Worm (Caenorhabditis elegans) whole organism, L4 larva: ENCODE data around the gene pqbp-1.1.

Source experiments
- D1046.2 ChIP-seq: fragments of 200-800 bp; sonication (Bioruptor generic); IDR thresholded peaks from 2 replicates; pipeline ENCODE4 v1.3.6; 2022; ENCODE audit warnings: missing genetic modification characterization, missing compliant biosample characterization
- T20F7.1 ChIP-seq: fragments of 200-800 bp; sonication (Bioruptor generic); optimal IDR thresholded peaks from 2 replicates; lab custom pipeline; 2018; ENCODE audit warnings: mild to moderate bottlenecking, missing genetic modification characterization, missing compliant biosample characterization
- Y75B8A.6 ChIP-seq: fragments of 200-800 bp; sonication (Bioruptor generic); IDR thresholded peaks from 2 replicates; pipeline ENCODE4 v1.3.6; 2022; ENCODE audit warnings: missing genetic modification reagents, missing genetic modification characterization, missing compliant biosample characterization
- ZK546.5 ChIP-seq, 2 experiments: sonication (generic microtip); optimal IDR thresholded peaks; 2 replicates each; lab custom pipeline; 2017; ENCODE audit warnings: missing biosample characterization in 2 of 2, missing genetic modification characterization in 2 of 2
- aha-1 ChIP-seq: fragments of 150-350 bp; peaks from one replicate; lab custom pipeline; 2014; ENCODE audit warnings: missing biosample characterization, missing genetic modification characterization
- ama-1 ChIP-seq: fragments of 150-350 bp; optimal IDR thresholded peaks from 2 replicates; lab custom pipeline; 2014; ENCODE audit warnings: inconsistent platforms, mixed read lengths
- ceh-82 ChIP-seq: sonication (generic microtip); optimal IDR thresholded peaks from 2 replicates; lab custom pipeline; 2017; ENCODE audit warnings: missing biosample characterization, missing genetic modification characterization
- daf-16 ChIP-seq, 3 experiments: sonication (generic microtip); optimal IDR thresholded peaks; 2 replicates each; lab custom pipeline; 2016 to 2017; ENCODE audit warnings: missing genetic modification characterization in 3 of 3, missing genetic modification reagents in 3 of 3, mild to moderate bottlenecking in 2 of 3, missing compliant biosample characterization in 2 of 3, missing biosample characterization in 1 of 3, moderate library complexity in 1 of 3
- dmd-6 ChIP-seq: fragments of 200-800 bp; sonication (Bioruptor generic); IDR thresholded peaks from 2 replicates; pipeline ENCODE4 v1.3.6; 2022; ENCODE audit warnings: missing genetic modification reagents, missing genetic modification characterization, missing compliant biosample characterization
- dpl-1 ChIP-seq: fragments of 150-350 bp; optimal IDR thresholded peaks from 2 replicates; lab custom pipeline; 2014; ENCODE audit warnings: missing biosample characterization, missing genetic modification reagents, missing genetic modification characterization
- dve-1 ChIP-seq: sonication (generic microtip); optimal IDR thresholded peaks from 2 replicates; lab custom pipeline; 2017; ENCODE audit warnings: antibody characterized with exemption, mild to moderate bottlenecking, missing genetic modification characterization, missing compliant biosample characterization; ENCODE audit not compliant: insufficient read depth
- fos-1 ChIP-seq: fragments of 150-350 bp; optimal IDR thresholded peaks from 2 replicates; lab custom pipeline; 2014; ENCODE audit warnings: missing biosample characterization, missing genetic modification characterization
- gei-8 ChIP-seq: fragments of 200-800 bp; sonication (Bioruptor generic); optimal IDR thresholded peaks from 2 replicates; lab custom pipeline; 2018; ENCODE audit warnings: mild to moderate bottlenecking, missing genetic modification characterization, missing compliant biosample characterization
- hif-1 ChIP-seq, 2 experiments: sonication (generic microtip); optimal IDR thresholded peaks; 2 replicates each; lab custom pipeline; 2016 to 2017; ENCODE audit warnings: missing compliant biosample characterization in 2 of 2, missing genetic modification characterization in 2 of 2, missing genetic modification reagents in 2 of 2, missing genotype in 2 of 2, mild to moderate bottlenecking in 1 of 2
- hlh-11 ChIP-seq: fragments of 200-800 bp; sonication (Bioruptor generic); optimal IDR thresholded peaks from 2 replicates; lab custom pipeline; 2018; ENCODE audit warnings: mild to moderate bottlenecking, missing genetic modification characterization, missing compliant biosample characterization
- hlh-30 ChIP-seq: sonication (generic microtip); optimal IDR thresholded peaks from 2 replicates; lab custom pipeline; 2017; ENCODE audit warnings: antibody characterized with exemption, mild to moderate bottlenecking, missing genetic modification characterization, missing compliant biosample characterization; ENCODE audit not compliant: insufficient read depth
- jun-1 ChIP-seq: fragments of 150-350 bp; optimal IDR thresholded peaks from 2 replicates; lab custom pipeline; 2014; ENCODE audit warnings: missing biosample characterization, missing genetic modification reagents, missing genetic modification characterization
- lin-1 ChIP-seq: fragments of 200-800 bp; sonication (Bioruptor generic); IDR thresholded peaks from 2 replicates; pipeline ENCODE4 v1.3.6; 2022; ENCODE audit warnings: missing genetic modification reagents, missing genetic modification characterization, missing compliant biosample characterization
- lin-38 ChIP-seq: fragments of 200-800 bp; sonication (Bioruptor generic); IDR thresholded peaks from 2 replicates; pipeline ENCODE4 v1.3.6; 2022; ENCODE audit warnings: missing genetic modification reagents, missing genetic modification characterization, missing compliant biosample characterization
- lsy-2 ChIP-seq, 2 experiments: fragments of 150-350 bp in 1 of 2; sonication (generic microtip) in 1 of 2; optimal IDR thresholded peaks; 2 replicates each; lab custom pipeline; 2014 to 2017; ENCODE audit warnings: missing biosample characterization in 2 of 2, missing genetic modification characterization in 2 of 2
- mdl-1 ChIP-seq, 2 experiments: fragments of 150-350 bp in 1 of 2; sonication (generic microtip) in 1 of 2; optimal IDR thresholded peaks; 2 replicates each; lab custom pipeline; 2014 to 2017; ENCODE audit warnings: missing biosample characterization in 2 of 2, missing genetic modification characterization in 2 of 2
- mdt-29 ChIP-seq: fragments of 200-800 bp; sonication (Bioruptor generic); IDR thresholded peaks from 2 replicates; pipeline ENCODE4 v1.3.6; 2022; ENCODE audit warnings: missing genetic modification reagents, missing genetic modification characterization, missing compliant biosample characterization
- mep-1 ChIP-seq: fragments of 150-350 bp; sonication (generic microtip); optimal IDR thresholded peaks from 3 replicates; lab custom pipeline; 2014; ENCODE audit warnings: missing biosample characterization, missing genetic modification characterization
- mes-2 ChIP-seq: sonication (generic microtip); optimal IDR thresholded peaks from 2 replicates; lab custom pipeline; 2016; ENCODE audit warnings: missing genotype, mild to moderate bottlenecking, missing genetic modification characterization, missing compliant biosample characterization; ENCODE audit not compliant: poor library complexity, severe bottlenecking
- mxl-3 ChIP-seq: fragments of 200-800 bp; sonication (Bioruptor generic); optimal IDR thresholded peaks from 2 replicates; lab custom pipeline; 2018; ENCODE audit warnings: mild to moderate bottlenecking, missing genetic modification characterization, missing compliant biosample characterization
- nhr-102 ChIP-seq: sonication (generic microtip); optimal IDR thresholded peaks from 2 replicates; lab custom pipeline; 2016; ENCODE audit warnings: mild to moderate bottlenecking, missing genetic modification characterization, moderate library complexity, missing compliant biosample characterization
- nhr-111 ChIP-seq: fragments of 200-800 bp; sonication (Bioruptor generic); optimal IDR thresholded peaks from 2 replicates; lab custom pipeline; 2018; ENCODE audit warnings: mild to moderate bottlenecking, missing genetic modification characterization, missing compliant biosample characterization
- nhr-25 ChIP-seq: sonication (generic microtip); optimal IDR thresholded peaks from 2 replicates; lab custom pipeline; 2017; ENCODE audit warnings: missing genetic modification characterization, mild to moderate bottlenecking, missing compliant biosample characterization, antibody characterized with exemption, moderate library complexity, borderline replicate concordance; ENCODE audit not compliant: insufficient read depth
- nhr-28 ChIP-seq: fragments of 150-350 bp; optimal IDR thresholded peaks from 2 replicates; lab custom pipeline; 2014; ENCODE audit warnings: missing biosample characterization, missing genetic modification characterization
- nhr-42 ChIP-seq: fragments of 200-800 bp; sonication (Bioruptor generic); IDR thresholded peaks from 2 replicates; pipeline ENCODE4 v1.3.6; 2022; ENCODE audit warnings: missing genetic modification characterization, missing compliant biosample characterization
- nhr-48 ChIP-seq: sonication (generic microtip); optimal IDR thresholded peaks from 2 replicates; lab custom pipeline; 2016; ENCODE audit warnings: mild to moderate bottlenecking, missing genetic modification characterization, missing compliant biosample characterization
- nhr-6 ChIP-seq: fragments of 150-350 bp; optimal IDR thresholded peaks from 2 replicates; lab custom pipeline; 2014; ENCODE audit warnings: missing biosample characterization, missing genetic modification characterization
- nhr-77 ChIP-seq: fragments of 150-350 bp; optimal IDR thresholded peaks from 2 replicates; lab custom pipeline; 2014; ENCODE audit warnings: missing biosample characterization, missing genetic modification characterization
- php-3 ChIP-seq: fragments of 200-800 bp; sonication (Bioruptor generic); IDR thresholded peaks from 2 replicates; pipeline ENCODE4 v1.3.6; 2022; ENCODE audit warnings: missing genetic modification reagents, missing genetic modification characterization, missing compliant biosample characterization
- pqm-1 ChIP-seq: sonication (generic microtip); optimal IDR thresholded peaks from 2 replicates; lab custom pipeline; 2017; ENCODE audit warnings: missing biosample characterization, missing genetic modification characterization
- snpc-1.2 ChIP-seq: fragments of 200-800 bp; sonication (Bioruptor generic); IDR thresholded peaks from 2 replicates; pipeline ENCODE4 v1.3.6; 2022; ENCODE audit warnings: missing genetic modification reagents, missing genetic modification characterization, missing compliant biosample characterization
- snpc-4 ChIP-seq: fragments of 150-350 bp; optimal IDR thresholded peaks from 2 replicates; lab custom pipeline; 2014; ENCODE audit warnings: missing biosample characterization, missing genetic modification characterization
- spr-1 ChIP-seq: sonication (generic microtip); optimal IDR thresholded peaks from 2 replicates; lab custom pipeline; 2016; ENCODE audit warnings: mild to moderate bottlenecking, missing genetic modification characterization, missing compliant biosample characterization
- tag-97 ChIP-seq: fragments of 200-800 bp; sonication (Bioruptor generic); IDR thresholded peaks from 2 replicates; pipeline ENCODE4 v1.3.6; 2022; ENCODE audit warnings: missing genetic modification characterization, missing compliant biosample characterization
- tra-1 ChIP-seq: fragments of 200-800 bp; sonication (Bioruptor generic); IDR thresholded peaks from 2 replicates; pipeline ENCODE4 v1.3.6; 2022; ENCODE audit warnings: missing genetic modification reagents, missing genetic modification characterization, missing compliant biosample characterization
- unc-62 ChIP-seq, 3 experiments: fragments of 150-350 bp in 1 of 3; sonication (generic microtip); optimal IDR thresholded peaks in 2 of 3; peaks in 1 of 3; 1 replicate in 1 of 3; 2 replicates in 2 of 3; lab custom pipeline; 2014 to 2017; ENCODE audit warnings: missing biosample characterization in 3 of 3, missing genetic modification characterization in 3 of 3, missing genetic modification reagents in 3 of 3, missing genotype in 1 of 3
- zfp-3 ChIP-seq: fragments of 200-800 bp; sonication (Bioruptor generic); conservative IDR thresholded peaks from 2 replicates; pipeline ENCODE4 v1.3.6; 2022; ENCODE audit warnings: missing genetic modification reagents, missing genetic modification characterization, missing compliant biosample characterization
- zip-2 ChIP-seq: fragments of 150-350 bp; optimal IDR thresholded peaks from 2 replicates; lab custom pipeline; 2014; ENCODE audit warnings: missing biosample characterization, missing genetic modification characterization
- ztf-11 ChIP-seq: fragments of 150-350 bp; optimal IDR thresholded peaks from 2 replicates; lab custom pipeline; 2014; ENCODE audit warnings: missing biosample characterization, missing genetic modification characterization
- ztf-7 ChIP-seq: fragments of 150-350 bp; optimal IDR thresholded peaks from 2 replicates; lab custom pipeline; 2014; ENCODE audit warnings: missing biosample characterization, missing genetic modification characterization

The pqbp-1.1 gene

DNA sequence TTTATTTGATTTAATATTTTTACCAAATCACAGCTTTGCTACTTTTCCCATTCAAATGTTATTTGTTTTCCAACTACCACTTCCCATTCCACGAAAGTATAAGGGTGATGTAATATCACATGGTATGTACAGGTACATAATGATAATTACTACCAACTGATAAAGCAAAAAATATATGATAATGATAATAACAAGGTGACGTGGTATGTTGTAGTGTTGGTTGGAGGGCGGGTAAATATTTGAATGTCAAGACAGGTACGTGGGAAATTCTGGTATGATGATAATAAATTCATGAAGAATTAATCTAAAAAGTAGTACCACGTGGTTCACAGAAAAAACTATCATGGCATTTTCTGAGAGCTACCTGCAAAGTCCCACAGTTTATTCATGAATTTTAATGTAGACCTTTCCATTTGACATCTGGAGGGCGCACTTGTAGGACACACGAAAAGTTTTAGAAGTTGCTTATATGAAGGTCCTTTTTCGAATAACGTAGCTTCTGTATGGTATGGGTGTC is 30.4 kb upstream of the pqbp-1.1 start:
- no peak for TF ChIP-seq tag-97
- peak; percentile 49; the same call in 1 of the 2 replicates for TF ChIP-seq tra-1 (GFP tag; lab: Robert Waterston, UW)
- TF ChIP-seq nhr-111 (GFP tag; lab: Kevin White, UChicago) = no peak
- peak; percentile 56 for TF ChIP-seq aha-1 (tag; lab: Kevin White, UChicago)
- TF ChIP-seq nhr-77 (tag; lab: Kevin White, UChicago) = peak; percentile 33
- TF ChIP-seq jun-1 = peak; percentile 36
- TF ChIP-seq hif-1 (tag; optimal IDR thresholded peaks at IDR 0.05; lab: Kevin White, UChicago) = peak in 1 of 2 experiments; percentile 28
- TF ChIP-seq daf-16 (GFP tag; optimal IDR thresholded peaks at IDR 0.05; lab: Kevin White, UChicago) = peak in 1 of 2 experiments; percentile 47
- peak; percentile 98 for TF ChIP-seq daf-16 (tag; optimal IDR thresholded peaks at IDR 0.05; lab: Kevin White, UChicago)
- TF ChIP-seq nhr-25 (tag; lab: Kevin White, UChicago) = no peak
- TF ChIP-seq ceh-82 (tag; lab: Kevin White, UChicago) = no peak
- TF ChIP-seq zip-2 (tag; lab: Kevin White, UChicago) = peak; percentile 58
- peak; percentile 50 for TF ChIP-seq gei-8 (GFP tag; lab: Kevin White, UChicago)
- TF ChIP-seq fos-1 (tag; lab: Kevin White, UChicago) = peak; percentile 83
- peak; percentile 71 for TF ChIP-seq nhr-48 (tag; lab: Kevin White, UChicago)
- peak; percentile 60 for TF ChIP-seq mxl-3
- peak; percentile 48 for TF ChIP-seq T20F7.1 (GFP tag; lab: Kevin White, UChicago)
- no peak for TF ChIP-seq ztf-11
- no peak for TF ChIP-seq snpc-4
- TF ChIP-seq ztf-7 (tag; lab: Kevin White, UChicago) = peak; percentile 52
- peak; percentile 84 for TF ChIP-seq hlh-11
- no peak for TF ChIP-seq ama-1 (lab: Kevin White, UChicago)
- peak; percentile 23; the same call in 1 of the 2 replicates for TF ChIP-seq lin-1 (GFP tag; lab: Robert Waterston, UW)
- no peak for TF ChIP-seq dpl-1 (GFP tag; lab: Kevin White, UChicago)
- peak; percentile 7 to 46 for TF ChIP-seq unc-62 (GFP tag; optimal IDR thresholded peaks at IDR 0.05 in 1 of 2; lab: Kevin White, UChicago)
- no peak for TF ChIP-seq unc-62 (tag; optimal IDR thresholded peaks at IDR 0.05; lab: Kevin White, UChicago)
- 0 out of 2 replicates have a peak, but pooled peaks have one; percentile 30 for TF ChIP-seq lin-38 (GFP tag; lab: Robert Waterston, UW)
- peak; percentile 63 for TF ChIP-seq mep-1 (tag; lab: Kevin White, UChicago)
- TF ChIP-seq nhr-42 (GFP tag; lab: Robert Waterston, UW) = 0 out of 2 replicates have a peak, but pooled peaks have one; percentile 37
- TF ChIP-seq spr-1 = peak; percentile 57
- peak; percentile 96 for TF ChIP-seq nhr-28 (tag; lab: Kevin White, UChicago)
- TF ChIP-seq dmd-6 (GFP tag; lab: Robert Waterston, UW) = peak; percentile 74
- no peak for TF ChIP-seq D1046.2
- peak in 1 of 2 experiments; percentile 71 for TF ChIP-seq mdl-1 (tag; optimal IDR thresholded peaks at IDR 0.05; lab: Kevin White, UChicago)
- peak in 1 of 2 experiments; percentile 13 for TF ChIP-seq lsy-2 (tag; optimal IDR thresholded peaks at IDR 0.05; lab: Kevin White, UChicago)
- peak; percentile 36 for TF ChIP-seq mes-2 (tag; lab: Kevin White, UChicago)
- no peak for TF ChIP-seq Y75B8A.6 (GFP tag; lab: Robert Waterston, UW)
- peak; percentile 83 for TF ChIP-seq nhr-102 (tag; lab: Kevin White, UChicago)
- TF ChIP-seq ZK546.5 (tag; optimal IDR thresholded peaks at IDR 0.05; lab: Kevin White, UChicago) = no peak
- TF ChIP-seq zfp-3 (GFP tag; lab: Robert Waterston, UW) = peak; percentile 65; the same call in 1 of the 2 replicates
- no peak for TF ChIP-seq mdt-29 (GFP tag; lab: Robert Waterston, UW)
- peak; percentile 34 for TF ChIP-seq nhr-6
- TF ChIP-seq hlh-30 (tag; lab: Kevin White, UChicago) = peak; percentile 64
- no peak for TF ChIP-seq snpc-1.2 (GFP tag; lab: Robert Waterston, UW)
- TF ChIP-seq pqm-1 (tag; lab: Kevin White, UChicago) = peak; percentile 97
- peak; percentile 70 for TF ChIP-seq php-3 (GFP tag; lab: Robert Waterston, UW)
- TF ChIP-seq dve-1 (tag; lab: Kevin White, UChicago) = peak; percentile 91
